Worm (Caenorhabditis elegans) whole organism, late embryonic: ENCODE results near the gene tgn-38.
A peak's percentile ranks its signal among the peaks of the same experiment; 100 is the strongest.

Experiments
- C08G9.2 ChIP-seq: sonication (generic microtip); optimal IDR thresholded peaks from 2 replicates; lab custom pipeline; 2016; ENCODE audit warnings: mild to moderate bottlenecking, missing genetic modification characterization, moderate library complexity, missing compliant biosample characterization
- C38D4.7 ChIP-seq: fragments of 200-800 bp; sonication (Bioruptor generic); optimal IDR thresholded peaks from 2 replicates; lab custom pipeline; 2018; ENCODE audit warnings: mild to moderate bottlenecking, missing genetic modification characterization, moderate library complexity, missing compliant biosample characterization
- K02D7.2 ChIP-seq: sonication (generic microtip); optimal IDR thresholded peaks from 2 replicates; lab custom pipeline; 2017; ENCODE audit warnings: mild to moderate bottlenecking, missing genetic modification characterization, missing compliant biosample characterization
- K09A11.1 ChIP-seq: sonication (generic microtip); optimal IDR thresholded peaks from 2 replicates; lab custom pipeline; 2017; ENCODE audit warnings: antibody characterized with exemption, mild to moderate bottlenecking, missing genetic modification characterization, missing compliant biosample characterization; ENCODE audit not compliant: insufficient read depth
- Y22D7AL.16 ChIP-seq: sonication (generic microtip); optimal IDR thresholded peaks from 2 replicates; lab custom pipeline; 2016; ENCODE audit warnings: missing genetic modification characterization, missing compliant biosample characterization
- ahr-1 ChIP-seq: sonication (generic microtip); optimal IDR thresholded peaks from 2 replicates; lab custom pipeline; 2016; ENCODE audit warnings: missing genetic modification characterization, missing compliant biosample characterization
- ceh-14 ChIP-seq: sonication (generic microtip); optimal IDR thresholded peaks from 2 replicates; lab custom pipeline; 2016; ENCODE audit warnings: missing genotype, missing genetic modification characterization, missing compliant biosample characterization
- ceh-18 ChIP-seq: sonication (generic microtip); optimal IDR thresholded peaks from 2 replicates; lab custom pipeline; 2016; ENCODE audit warnings: missing genetic modification characterization, missing compliant biosample characterization
- ceh-24 ChIP-seq: sonication (generic microtip); optimal IDR thresholded peaks from 2 replicates; lab custom pipeline; 2016; ENCODE audit warnings: mild to moderate bottlenecking, missing genetic modification characterization, missing compliant biosample characterization
- ceh-31 ChIP-seq: sonication (generic microtip); optimal IDR thresholded peaks from 2 replicates; lab custom pipeline; 2016; ENCODE audit warnings: missing genetic modification characterization, missing compliant biosample characterization
- ceh-34 ChIP-seq: sonication (generic microtip); optimal IDR thresholded peaks from 2 replicates; lab custom pipeline; 2016; ENCODE audit warnings: mild to moderate bottlenecking, missing genetic modification characterization, missing compliant biosample characterization
- ceh-6 ChIP-seq: fragments of 200-800 bp; sonication (Bioruptor generic); optimal IDR thresholded peaks from 2 replicates; lab custom pipeline; 2018; ENCODE audit warnings: mild to moderate bottlenecking, missing genetic modification characterization, missing compliant biosample characterization
- che-1 ChIP-seq: sonication (generic microtip); optimal IDR thresholded peaks from 2 replicates; lab custom pipeline; 2016; ENCODE audit warnings: mild to moderate bottlenecking, missing genetic modification characterization, missing compliant biosample characterization
- elt-4 ChIP-seq: sonication (generic microtip); optimal IDR thresholded peaks from 2 replicates; lab custom pipeline; 2016; ENCODE audit warnings: missing genetic modification characterization, missing compliant biosample characterization
- ets-4 ChIP-seq: sonication (generic microtip); optimal IDR thresholded peaks from 2 replicates; lab custom pipeline; 2016; ENCODE audit warnings: missing genetic modification characterization, missing compliant biosample characterization
- fax-1 ChIP-seq: sonication (generic microtip); optimal IDR thresholded peaks from 2 replicates; lab custom pipeline; 2016; ENCODE audit warnings: missing genotype, missing genetic modification characterization, missing compliant biosample characterization
- fkh-10 ChIP-seq: fragments of 150-350 bp; optimal IDR thresholded peaks from 2 replicates; lab custom pipeline; 2014; ENCODE audit warnings: missing biosample characterization, missing genetic modification reagents, missing genetic modification characterization
- gmeb-2 ChIP-seq: sonication (generic microtip); optimal IDR thresholded peaks from 2 replicates; lab custom pipeline; 2016; ENCODE audit warnings: missing genetic modification characterization, inconsistent platforms, missing compliant biosample characterization
- hlh-13 ChIP-seq: fragments of 200-800 bp; sonication (Bioruptor generic); optimal IDR thresholded peaks from 2 replicates; lab custom pipeline; 2018; ENCODE audit warnings: mild to moderate bottlenecking, missing genetic modification characterization, missing compliant biosample characterization
- hlh-15 ChIP-seq: sonication (generic microtip); optimal IDR thresholded peaks from 2 replicates; lab custom pipeline; 2016; ENCODE audit warnings: missing genetic modification characterization, missing compliant biosample characterization
- hlh-30 ChIP-seq: sonication (generic microtip); optimal IDR thresholded peaks from 2 replicates; lab custom pipeline; 2017; ENCODE audit warnings: antibody characterized with exemption, missing genetic modification characterization, missing compliant biosample characterization; ENCODE audit not compliant: insufficient read depth
- hlh-6 ChIP-seq: sonication (generic microtip); optimal IDR thresholded peaks from 2 replicates; lab custom pipeline; 2016; ENCODE audit warnings: missing genotype, missing genetic modification characterization, missing compliant biosample characterization
- lin-11 ChIP-seq: fragments of 200-800 bp; sonication (Bioruptor generic); optimal IDR thresholded peaks from 2 replicates; lab custom pipeline; 2018; ENCODE audit warnings: mild to moderate bottlenecking, missing genetic modification characterization, missing compliant biosample characterization
- madf-2 ChIP-seq: sonication (generic microtip); optimal IDR thresholded peaks from 2 replicates; lab custom pipeline; 2017; ENCODE audit warnings: missing genetic modification characterization, missing compliant biosample characterization
- mec-3 ChIP-seq: sonication (generic microtip); optimal IDR thresholded peaks from 2 replicates; lab custom pipeline; 2016; ENCODE audit warnings: borderline replicate concordance, missing genetic modification characterization, missing compliant biosample characterization
- nfya-1 ChIP-seq: sonication (generic microtip); optimal IDR thresholded peaks from 2 replicates; lab custom pipeline; 2017; ENCODE audit warnings: missing genetic modification characterization, mild to moderate bottlenecking, missing compliant biosample characterization, antibody characterized with exemption, moderate library complexity
- nhr-11 ChIP-seq: fragments of 150-350 bp; optimal IDR thresholded peaks from 2 replicates; lab custom pipeline; 2014; ENCODE audit warnings: missing biosample characterization, missing genetic modification characterization
- nhr-232 ChIP-seq: sonication (generic microtip); optimal IDR thresholded peaks from 2 replicates; lab custom pipeline; 2016; ENCODE audit warnings: missing genetic modification characterization, missing compliant biosample characterization
- odd-2 ChIP-seq: sonication (generic microtip); optimal IDR thresholded peaks from 2 replicates; lab custom pipeline; 2017; ENCODE audit warnings: antibody characterized with exemption, mild to moderate bottlenecking, missing genetic modification characterization, missing compliant biosample characterization
- pag-3 ChIP-seq: sonication (generic microtip); optimal IDR thresholded peaks from 2 replicates; lab custom pipeline; 2016; ENCODE audit warnings: missing compliant biosample characterization, missing genetic modification characterization, borderline replicate concordance
- pat-9 ChIP-seq: fragments of 200-800 bp; sonication (Bioruptor generic); optimal IDR thresholded peaks from 2 replicates; lab custom pipeline; 2018; ENCODE audit warnings: mild to moderate bottlenecking, missing genetic modification characterization, moderate library complexity, missing compliant biosample characterization
- pax-1 ChIP-seq: fragments of 150-350 bp; optimal IDR thresholded peaks from 2 replicates; lab custom pipeline; 2014; ENCODE audit warnings: missing biosample characterization, missing genetic modification characterization
- pha-2 ChIP-seq: sonication (generic microtip); optimal IDR thresholded peaks from 2 replicates; lab custom pipeline; 2017; ENCODE audit warnings: mild to moderate bottlenecking, missing genetic modification characterization, missing compliant biosample characterization
- pha-4 ChIP-seq: fragments of 150-350 bp; optimal IDR thresholded peaks from 2 replicates; lab custom pipeline; 2018; ENCODE audit warnings: missing biosample characterization, missing genetic modification reagents, missing genetic modification characterization
- pros-1 ChIP-seq: fragments of 150-350 bp; optimal IDR thresholded peaks from 2 replicates; lab custom pipeline; 2014; ENCODE audit warnings: missing biosample characterization, missing genetic modification reagents, missing genetic modification characterization
- ref-2 ChIP-seq: sonication (generic microtip); optimal IDR thresholded peaks from 2 replicates; lab custom pipeline; 2016; ENCODE audit warnings: missing genetic modification characterization, missing compliant biosample characterization
- rnt-1 ChIP-seq: sonication (generic microtip); optimal IDR thresholded peaks from 2 replicates; lab custom pipeline; 2016; ENCODE audit warnings: missing genetic modification characterization, missing compliant biosample characterization
- syd-9 ChIP-seq: sonication (generic microtip); optimal IDR thresholded peaks from 2 replicates; lab custom pipeline; 2016; ENCODE audit warnings: mild to moderate bottlenecking, missing genetic modification characterization, moderate library complexity, missing compliant biosample characterization
- tbx-2 ChIP-seq: sonication (generic microtip); optimal IDR thresholded peaks from 2 replicates; lab custom pipeline; 2016; ENCODE audit warnings: missing genetic modification characterization, missing compliant biosample characterization
- tbx-7 ChIP-seq: sonication (generic microtip); optimal IDR thresholded peaks from 2 replicates; lab custom pipeline; 2016; ENCODE audit warnings: missing genotype, missing genetic modification characterization, missing compliant biosample characterization
- unc-3 ChIP-seq, 2 experiments: fragments of 200-800 bp in 1 of 2; sonication (Bioruptor generic) in 1 of 2; sonication (generic microtip) in 1 of 2; conservative IDR thresholded peaks in 1 of 2; optimal IDR thresholded peaks in 1 of 2; 2 replicates each; pipeline versions ENCODE4 v1.3.6 to Lab custom; 2016 to 2022; ENCODE audit warnings: missing compliant biosample characterization in 2 of 2, missing genetic modification characterization in 2 of 2, missing genetic modification reagents in 1 of 2
- unc-42 ChIP-seq: sonication (generic microtip); optimal IDR thresholded peaks from 2 replicates; lab custom pipeline; 2016; ENCODE audit warnings: missing genotype, missing genetic modification characterization, missing compliant biosample characterization
- unc-55 ChIP-seq: sonication (generic microtip); optimal IDR thresholded peaks from 2 replicates; lab custom pipeline; 2017; ENCODE audit warnings: missing biosample characterization, missing genetic modification reagents, missing genetic modification characterization
- unc-86 ChIP-seq: sonication (generic microtip); optimal IDR thresholded peaks from 2 replicates; lab custom pipeline; 2016; ENCODE audit warnings: missing genetic modification characterization, missing compliant biosample characterization

Gene tgn-38

DNA sequence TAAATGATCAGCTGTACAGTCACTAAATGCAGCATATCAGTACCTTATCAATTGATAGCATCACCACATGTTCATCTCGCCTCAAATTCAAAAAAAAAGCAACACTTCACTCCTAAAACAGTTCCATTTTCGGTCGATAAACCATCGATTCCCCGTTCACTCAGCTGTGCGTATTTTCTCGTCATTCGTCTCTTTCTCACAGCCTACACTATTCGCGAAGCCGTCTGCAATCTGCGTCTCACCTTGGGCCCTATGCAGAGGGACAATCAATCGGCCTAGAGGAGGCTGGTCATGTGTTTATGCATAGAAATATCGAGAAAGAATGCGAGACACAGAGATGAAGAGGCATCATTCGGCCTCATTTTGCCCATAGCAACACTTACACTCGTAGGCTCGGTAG lies 3.4 kb upstream of the tgn-38 start (continued):
- TF ChIP-seq ets-4 (tag; lab: Kevin White, UChicago) (no peak), hlh-13 (GFP tag; lab: Kevin White, UChicago) (no peak), madf-2 (tag; lab: Kevin White, UChicago) (peak; percentile 45), rnt-1 (tag; lab: Kevin White, UChicago) (peak; percentile 48), ceh-6 (GFP tag; lab: Kevin White, UChicago) (no peak), mec-3 (no peak), pha-4 (no peak), hlh-6 (tag; lab: Kevin White, UChicago) (no peak), fkh-10 (GFP tag; lab: Kevin White, UChicago) (no peak), ceh-24 (tag; lab: Kevin White, UChicago) (no peak), C08G9.2 (tag; lab: Kevin White, UChicago) (no peak), fax-1 (no peak), K09A11.1 (tag; lab: Kevin White, UChicago) (no peak), pag-3 (tag; lab: Kevin White, UChicago) (no peak), pax-1 (tag; lab: Kevin White, UChicago) (peak; percentile 26), tbx-7 (tag; lab: Kevin White, UChicago) (no peak), ref-2 (peak; percentile 86), odd-2 (tag; lab: Kevin White, UChicago) (no peak), nhr-232 (no peak), elt-4 (no peak), tbx-2 (tag; lab: Kevin White, UChicago) (peak; percentile 64), Y22D7AL.16 (tag; lab: Kevin White, UChicago) (no peak), unc-42 (tag; lab: Kevin White, UChicago) (peak; percentile 20), unc-55 (GFP tag; lab: Kevin White, UChicago) (peak; percentile 73), ceh-31 (peak; percentile 75), ceh-14 (tag; lab: Kevin White, UChicago) (no peak), ceh-18 (peak; percentile 52), lin-11 (no peak), syd-9 (tag; lab: Kevin White, UChicago) (no peak), hlh-30 (tag; lab: Kevin White, UChicago) (peak; percentile 98), C38D4.7 (GFP tag; lab: Kevin White, UChicago) (no peak), nfya-1 (peak; percentile 84), pat-9 (tag; lab: Kevin White, UChicago) (no peak), hlh-15 (tag; lab: Kevin White, UChicago) (no peak), K02D7.2 (no peak), ahr-1 (tag; lab: Kevin White, UChicago) (no peak), unc-86 (tag; lab: Kevin White, UChicago) (no peak), pros-1 (tag; lab: Kevin White, UChicago) (peak; percentile 35), unc-3 (GFP tag; conservative IDR thresholded peaks at IDR 0.05; lab: Robert Waterston, UW) (no peak), unc-3 (tag; optimal IDR thresholded peaks at IDR 0.05; lab: Kevin White, UChicago) (no peak), ceh-34 (tag; lab: Kevin White, UChicago) (peak; percentile 59)

DNA sequence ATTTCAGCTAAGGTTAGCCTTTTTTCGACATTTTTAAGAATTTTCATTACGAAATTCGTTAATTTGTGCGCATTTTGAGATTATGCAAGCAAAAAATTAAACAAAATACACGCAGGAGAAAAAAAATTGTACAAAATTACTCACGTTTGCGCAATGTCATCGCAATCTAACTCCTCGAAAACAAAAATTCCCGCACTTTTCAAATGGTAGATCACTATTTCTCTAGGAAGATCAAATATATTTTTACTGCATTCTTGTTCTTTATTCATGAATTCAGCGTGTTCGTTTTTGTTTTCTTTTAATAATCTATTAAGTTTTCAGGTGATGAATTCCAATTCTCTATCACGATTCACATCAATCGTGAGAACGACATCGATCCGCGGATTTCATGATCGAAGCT lies 2.0 kb upstream of the tgn-38 start, which contains the start of the genes T12G3.6 and mrpl-51:
Gene T12G3.6, minus strand, starts transcription at position 269 of the 400 bp plus-strand sequence.
Gene mrpl-51, plus strand, starts transcription at position 322 of the 400 bp plus-strand sequence.
- TF ChIP-seq unc-3 (GFP tag; conservative IDR thresholded peaks at IDR 0.05; lab: Robert Waterston, UW) (no peak), unc-3 (tag; optimal IDR thresholded peaks at IDR 0.05; lab: Kevin White, UChicago) (no peak), pros-1 (tag; lab: Kevin White, UChicago) (no peak), lin-11 (no peak), che-1 (no peak), C08G9.2 (tag; lab: Kevin White, UChicago) (no peak), gmeb-2 (no peak), fkh-10 (GFP tag; lab: Kevin White, UChicago) (no peak), pax-1 (tag; lab: Kevin White, UChicago) (no peak), ets-4 (tag; lab: Kevin White, UChicago) (no peak), ceh-18 (no peak), K02D7.2 (no peak), Y22D7AL.16 (tag; lab: Kevin White, UChicago) (no peak), C38D4.7 (GFP tag; lab: Kevin White, UChicago) (no peak), ahr-1 (tag; lab: Kevin White, UChicago) (no peak), pha-4 (no peak), nhr-11 (tag; lab: Kevin White, UChicago) (no peak), pha-2 (tag; lab: Kevin White, UChicago) (no peak)
- TF ChIP-seq, all 69 proteins: peak for 0
